Fruit fly (Drosophila melanogaster) whole organism, adult: ENCODE data around the gene vsg.

Source experiments
- CG11617 ChIP-seq: fragments of 200-800 bp; sonication (Bioruptor generic); optimal IDR thresholded peaks from 2 replicates; lab custom pipeline; 2017; ENCODE audit warnings: mild to moderate bottlenecking, missing biosample characterization, missing genetic modification reagents, missing genetic modification characterization
- CG12768 ChIP-seq: fragments of 200-800 bp; sonication (Bioruptor generic); optimal IDR thresholded peaks from 2 replicates; lab custom pipeline; 2017; ENCODE audit warnings: missing biosample characterization, missing genetic modification characterization, mild to moderate bottlenecking, moderate library complexity, missing genetic modification reagents
- CG14711 ChIP-seq: fragments of 200-800 bp; sonication (Bioruptor generic); optimal IDR thresholded peaks from 2 replicates; lab custom pipeline; 2018; ENCODE audit warnings: missing biosample characterization, mild to moderate bottlenecking, missing genetic modification characterization, moderate library complexity
- CG1620 ChIP-seq: fragments of 200-800 bp; sonication (Bioruptor generic); optimal IDR thresholded peaks from 2 replicates; lab custom pipeline; 2016; ENCODE audit warnings: missing biosample characterization, missing genetic modification characterization
- CG33017 ChIP-seq: fragments of 200-800 bp; sonication (Bioruptor generic); optimal IDR thresholded peaks from 2 replicates; lab custom pipeline; 2018; ENCODE audit warnings: missing biosample characterization, mild to moderate bottlenecking, missing genetic modification characterization, moderate library complexity
- CG5204 ChIP-seq: fragments of 200-800 bp; sonication (Bioruptor generic); optimal IDR thresholded peaks from 2 replicates; lab custom pipeline; 2016; ENCODE audit warnings: missing biosample characterization, missing genetic modification characterization
- CG7045 ChIP-seq: fragments of 200-800 bp; sonication (Bioruptor generic); optimal IDR thresholded peaks from 2 replicates; lab custom pipeline; 2017; ENCODE audit warnings: missing biosample characterization, mild to moderate bottlenecking, missing genetic modification characterization
- CG7101 ChIP-seq: fragments of 200-800 bp; sonication (Bioruptor generic); optimal IDR thresholded peaks from 2 replicates; lab custom pipeline; 2018; ENCODE audit warnings: missing biosample characterization, mild to moderate bottlenecking, missing genetic modification characterization, moderate library complexity
- Clk ChIP-seq: fragments of 200-800 bp; sonication (Bioruptor generic); optimal IDR thresholded peaks from 2 replicates; lab custom pipeline; 2017; ENCODE audit warnings: missing biosample characterization, missing genetic modification characterization
- Crg-1 ChIP-seq: fragments of 200-800 bp; sonication (Bioruptor generic); optimal IDR thresholded peaks from 2 replicates; lab custom pipeline; 2016; ENCODE audit warnings: missing biosample characterization, missing genetic modification characterization
- Hr96 ChIP-seq: fragments of 200-800 bp; sonication (Bioruptor generic); optimal IDR thresholded peaks from 2 replicates; lab custom pipeline; 2016; ENCODE audit warnings: missing biosample characterization, missing genetic modification characterization
- Mnt ChIP-seq: fragments of 200-800 bp; sonication (Bioruptor generic); optimal IDR thresholded peaks from 2 replicates; lab custom pipeline; 2016; ENCODE audit warnings: missing biosample characterization, mild to moderate bottlenecking, missing genetic modification characterization
- bab1 ChIP-seq: fragments of 200-800 bp; sonication (Bioruptor generic); optimal IDR thresholded peaks from 3 replicates; lab custom pipeline; 2019; ENCODE audit warnings: missing biosample characterization, mild to moderate bottlenecking, missing genetic modification characterization, moderate library complexity
- cic ChIP-seq: fragments of 200-800 bp; sonication (Bioruptor generic); optimal IDR thresholded peaks from 2 replicates; lab custom pipeline; 2017; ENCODE audit warnings: missing biosample characterization, mild to moderate bottlenecking, missing genetic modification characterization, moderate library complexity
- cnc ChIP-seq, 2 experiments: fragments of >200 bp; optimal IDR thresholded peaks; 2 replicates each; lab custom pipeline; 2017
- kay ChIP-seq: fragments of 200-800 bp; sonication (Bioruptor generic); peaks from one replicate; lab custom pipeline; 2016; ENCODE audit warnings: missing biosample characterization, missing genetic modification characterization, borderline replicate concordance
- ovo ChIP-seq: fragments of 200-800 bp; sonication (Bioruptor generic); optimal IDR thresholded peaks from 2 replicates; lab custom pipeline; 2016; ENCODE audit warnings: missing biosample characterization, missing genetic modification characterization
- pad ChIP-seq: fragments of 200-800 bp; sonication (Bioruptor generic); optimal IDR thresholded peaks from 3 replicates; lab custom pipeline; 2017; ENCODE audit warnings: missing biosample characterization, missing genetic modification characterization, mild to moderate bottlenecking, moderate library complexity, missing genetic modification reagents
- tj ChIP-seq: fragments of 200-800 bp; sonication (Bioruptor generic); optimal IDR thresholded peaks from 3 replicates; lab custom pipeline; 2017; ENCODE audit warnings: missing biosample characterization, mild to moderate bottlenecking, missing genetic modification characterization, moderate library complexity
- toe ChIP-seq: fragments of 200-800 bp; sonication (Bioruptor generic); optimal IDR thresholded peaks from 2 replicates; lab custom pipeline; 2016; ENCODE audit warnings: missing biosample characterization, missing genetic modification characterization

The vsg gene

dm6 chr3L:9694867-9695236 is 19.3 kb upstream of the vsg start:
- TF ChIP-seq CG14711 (tag; lab: Kevin White, UChicago) = no peak

DNA sequence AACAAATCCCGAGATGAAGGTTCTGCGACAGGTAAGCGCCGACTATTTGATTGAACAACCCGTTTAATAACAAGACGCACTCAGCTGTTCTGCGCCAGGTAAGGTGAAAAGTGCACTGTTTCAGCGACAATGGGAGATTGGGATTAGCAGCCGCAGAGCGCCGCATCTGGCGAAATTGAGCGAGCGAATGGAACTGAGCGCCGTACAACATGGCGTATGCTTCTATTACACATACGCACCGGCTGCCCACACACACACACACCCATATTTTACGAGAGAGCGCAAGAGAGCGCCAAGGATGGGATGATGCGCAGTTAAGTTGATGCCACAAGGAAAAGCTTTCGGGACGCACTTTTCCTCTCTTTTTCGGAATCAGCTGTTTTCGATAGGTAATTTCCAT is 18.9 kb upstream of the vsg start:
- TF ChIP-seq cnc (optimal IDR thresholded peaks at IDR 0.05; lab: Kevin White, UChicago) (no peak), cic (peak; percentile 45)

DNA sequence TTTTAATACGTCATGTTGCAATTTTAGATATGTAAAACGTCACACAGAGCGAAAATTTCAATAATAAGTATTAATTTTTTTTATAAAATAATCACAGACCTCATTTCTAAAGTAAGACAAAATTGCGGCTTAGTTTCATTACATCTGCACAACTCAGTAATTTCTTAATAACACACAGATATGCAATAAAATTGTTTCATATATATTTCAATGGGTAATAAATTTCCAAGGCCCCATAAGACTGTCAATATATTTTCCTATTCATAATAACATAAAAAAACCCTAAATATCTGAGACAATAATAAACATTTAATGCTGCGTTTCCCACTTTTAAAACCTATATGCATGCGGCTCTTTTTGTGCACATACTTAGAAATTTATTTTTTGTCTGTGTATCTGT is 18.5 kb upstream of the vsg start:
- TF ChIP-seq kay (GFP tag; lab: Kevin White, UChicago) (peak; percentile 66), cic (no peak)

dm6 chr3L:9696650-9697526 is 17.2 kb upstream of the vsg start, which contains the start of gene Prps:
Gene Prps (minus strand): TSS chr3L:9696700.
- TF ChIP-seq CG1620 (GFP tag; lab: Kevin White, UChicago) = no peak
- peak; percentile 69 for TF ChIP-seq kay (GFP tag; lab: Kevin White, UChicago)
- no peak for TF ChIP-seq cnc (optimal IDR thresholded peaks at IDR 0.05; lab: Kevin White, UChicago)
- peak; percentile 48 for TF ChIP-seq Mnt
- peak; percentile 45 for TF ChIP-seq CG7101 (tag; lab: Kevin White, UChicago)
- peak; percentile 47 for TF ChIP-seq CG14711 (tag; lab: Kevin White, UChicago)
- TF ChIP-seq cic = peak; percentile 87
- peak; percentile 74 for TF ChIP-seq CG33017 (tag; lab: Kevin White, UChicago)
- TF ChIP-seq toe (GFP tag; lab: Kevin White, UChicago) = no peak
- TF ChIP-seq tj = peak; percentile 96
- peak; percentile 16 for TF ChIP-seq Crg-1
- no peak for TF ChIP-seq CG5204
- no peak for TF ChIP-seq Clk
- TF ChIP-seq CG12768 (GFP tag; lab: Kevin White, UChicago) = peak; percentile 56
- TF ChIP-seq Hr96 = peak; percentile 10
- TF ChIP-seq ovo (GFP tag; lab: Kevin White, UChicago) = no peak
- TF ChIP-seq CG7045 (GFP tag; lab: Kevin White, UChicago) = peak; percentile 51
- no peak for TF ChIP-seq CG11617
- TF ChIP-seq bab1 (GFP tag; lab: Kevin White, UChicago) = peak; percentile 80
- peak; percentile 97 for TF ChIP-seq pad (GFP tag; lab: Kevin White, UChicago)

dm6 chr3L:9697527-9697883 is 16.6 kb upstream of the vsg start:
- TF ChIP-seq CG7101 (tag; lab: Kevin White, UChicago) = no peak
- TF ChIP-seq kay (GFP tag; lab: Kevin White, UChicago) = no peak
- TF ChIP-seq ovo (GFP tag; lab: Kevin White, UChicago) = no peak
- no peak for TF ChIP-seq toe (GFP tag; lab: Kevin White, UChicago)
- TF ChIP-seq tj = no peak
- TF ChIP-seq CG14711 (tag; lab: Kevin White, UChicago) = no peak
- TF ChIP-seq Mnt = no peak
- no peak for TF ChIP-seq CG12768 (GFP tag; lab: Kevin White, UChicago)
- TF ChIP-seq Hr96 = no peak
- TF ChIP-seq Clk = no peak
- TF ChIP-seq CG11617 = no peak
- no peak for TF ChIP-seq cnc (optimal IDR thresholded peaks at IDR 0.05; lab: Kevin White, UChicago)
- TF ChIP-seq cic = no peak
- TF ChIP-seq bab1 (GFP tag; lab: Kevin White, UChicago) = no peak
- no peak for TF ChIP-seq pad (GFP tag; lab: Kevin White, UChicago)
- no peak for TF ChIP-seq CG5204
- no peak for TF ChIP-seq CG33017 (tag; lab: Kevin White, UChicago)

dm6 chr3L:9698193-9698642 is 15.9 kb upstream of the vsg start, which contains the start of gene Ubc4:
Gene Ubc4 (plus strand): TSS chr3L:9698336.
- TF ChIP-seq CG1620 (GFP tag; lab: Kevin White, UChicago) = peak; percentile 48
- TF ChIP-seq bab1 (GFP tag; lab: Kevin White, UChicago) = peak; percentile 28
- no peak for TF ChIP-seq CG33017 (tag; lab: Kevin White, UChicago)
- peak; percentile 24 for TF ChIP-seq CG12768 (GFP tag; lab: Kevin White, UChicago)
- no peak for TF ChIP-seq toe (GFP tag; lab: Kevin White, UChicago)
- TF ChIP-seq tj = peak; percentile 57
- TF ChIP-seq Hr96 = peak; percentile 30
- no peak for TF ChIP-seq CG5204
- peak; percentile 55 for TF ChIP-seq CG14711 (tag; lab: Kevin White, UChicago)
- TF ChIP-seq kay (GFP tag; lab: Kevin White, UChicago) = no peak
- peak; percentile 40 for TF ChIP-seq cic
- no peak for TF ChIP-seq cnc (optimal IDR thresholded peaks at IDR 0.05; lab: Kevin White, UChicago)
- peak; percentile 36 for TF ChIP-seq ovo (GFP tag; lab: Kevin White, UChicago)
- peak; percentile 35 for TF ChIP-seq CG7101 (tag; lab: Kevin White, UChicago)
- no peak for TF ChIP-seq Crg-1
- peak; percentile 68 for TF ChIP-seq CG11617
- peak; percentile 61 for TF ChIP-seq Mnt
- no peak for TF ChIP-seq CG7045 (GFP tag; lab: Kevin White, UChicago)
- no peak for TF ChIP-seq Clk
- TF ChIP-seq pad (GFP tag; lab: Kevin White, UChicago) = peak; percentile 43

DNA sequence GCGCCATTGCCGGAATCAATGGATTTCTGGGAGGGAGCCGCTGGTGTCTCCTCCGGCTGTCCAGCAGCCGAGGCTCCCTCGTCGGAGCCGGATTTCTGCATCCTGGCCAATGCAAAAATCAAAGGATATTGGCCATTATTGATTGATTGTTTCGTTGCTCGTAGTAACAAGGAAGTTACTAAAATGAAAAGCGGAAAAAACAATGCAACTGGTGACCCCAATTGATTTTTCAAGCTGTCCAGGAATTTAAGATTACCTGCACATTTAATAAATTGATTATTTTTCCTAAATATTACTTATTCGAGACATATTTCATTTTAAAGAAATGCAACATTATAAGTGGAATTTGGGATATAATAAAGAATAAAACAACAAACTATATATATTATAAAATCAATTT is 10.6 kb upstream of the vsg start, which contains the start of gene CG6761:
TSS of gene CG6761 (minus strand) at position 101 of the 400 bp plus-strand sequence.
- TF ChIP-seq CG11617 = no peak
- TF ChIP-seq cic = no peak
